Worm (Caenorhabditis elegans) whole organism, late embryonic: ENCODE measurements around the gene mrps-26.
A peak's percentile ranks its signal among the peaks of the same experiment; 100 is the strongest.

ENCODE experiments used
- F13H6.1 ChIP-seq: sonication (generic microtip); optimal IDR thresholded peaks from 2 replicates; lab custom pipeline; 2016; ENCODE audit warnings: missing genetic modification characterization, missing compliant biosample characterization
- K02D7.2 ChIP-seq: sonication (generic microtip); optimal IDR thresholded peaks from 2 replicates; lab custom pipeline; 2017; ENCODE audit warnings: mild to moderate bottlenecking, missing genetic modification characterization, missing compliant biosample characterization
- K09A11.1 ChIP-seq: sonication (generic microtip); optimal IDR thresholded peaks from 2 replicates; lab custom pipeline; 2017; ENCODE audit warnings: antibody characterized with exemption, mild to moderate bottlenecking, missing genetic modification characterization, missing compliant biosample characterization; ENCODE audit not compliant: insufficient read depth
- ahr-1 ChIP-seq: sonication (generic microtip); optimal IDR thresholded peaks from 2 replicates; lab custom pipeline; 2016; ENCODE audit warnings: missing genetic modification characterization, missing compliant biosample characterization
- ceh-14 ChIP-seq: sonication (generic microtip); optimal IDR thresholded peaks from 2 replicates; lab custom pipeline; 2016; ENCODE audit warnings: missing genotype, missing genetic modification characterization, missing compliant biosample characterization
- ceh-18 ChIP-seq: sonication (generic microtip); optimal IDR thresholded peaks from 2 replicates; lab custom pipeline; 2016; ENCODE audit warnings: missing genetic modification characterization, missing compliant biosample characterization
- ceh-2 ChIP-seq: sonication (generic microtip); optimal IDR thresholded peaks from 2 replicates; lab custom pipeline; 2016; ENCODE audit warnings: missing genotype, missing genetic modification characterization, missing compliant biosample characterization
- ceh-31 ChIP-seq: sonication (generic microtip); optimal IDR thresholded peaks from 2 replicates; lab custom pipeline; 2016; ENCODE audit warnings: missing genetic modification characterization, missing compliant biosample characterization
- ceh-34 ChIP-seq: sonication (generic microtip); optimal IDR thresholded peaks from 2 replicates; lab custom pipeline; 2016; ENCODE audit warnings: mild to moderate bottlenecking, missing genetic modification characterization, missing compliant biosample characterization
- ceh-48 ChIP-seq: sonication (generic microtip); optimal IDR thresholded peaks from 2 replicates; lab custom pipeline; 2016; ENCODE audit warnings: missing genetic modification characterization, inconsistent platforms, missing compliant biosample characterization
- dmd-4 ChIP-seq: sonication (generic microtip); optimal IDR thresholded peaks from 2 replicates; lab custom pipeline; 2016; ENCODE audit warnings: borderline replicate concordance, missing genetic modification characterization, missing compliant biosample characterization
- dve-1 ChIP-seq: sonication (generic microtip); optimal IDR thresholded peaks from 2 replicates; lab custom pipeline; 2017; ENCODE audit warnings: antibody characterized with exemption, mild to moderate bottlenecking, missing genetic modification characterization, missing compliant biosample characterization
- elt-2 ChIP-seq: sonication (generic microtip); optimal IDR thresholded peaks from 2 replicates; lab custom pipeline; 2016; ENCODE audit warnings: missing genetic modification reagents, missing genetic modification characterization, missing compliant biosample characterization
- elt-4 ChIP-seq: sonication (generic microtip); optimal IDR thresholded peaks from 2 replicates; lab custom pipeline; 2016; ENCODE audit warnings: missing genetic modification characterization, missing compliant biosample characterization
- ets-4 ChIP-seq: sonication (generic microtip); optimal IDR thresholded peaks from 2 replicates; lab custom pipeline; 2016; ENCODE audit warnings: missing genetic modification characterization, missing compliant biosample characterization
- fax-1 ChIP-seq: sonication (generic microtip); optimal IDR thresholded peaks from 2 replicates; lab custom pipeline; 2016; ENCODE audit warnings: missing genotype, missing genetic modification characterization, missing compliant biosample characterization
- fkh-10 ChIP-seq: fragments of 150-350 bp; optimal IDR thresholded peaks from 2 replicates; lab custom pipeline; 2014; ENCODE audit warnings: missing biosample characterization, missing genetic modification reagents, missing genetic modification characterization
- gmeb-2 ChIP-seq: sonication (generic microtip); optimal IDR thresholded peaks from 2 replicates; lab custom pipeline; 2016; ENCODE audit warnings: missing genetic modification characterization, inconsistent platforms, missing compliant biosample characterization
- hlh-6 ChIP-seq: sonication (generic microtip); optimal IDR thresholded peaks from 2 replicates; lab custom pipeline; 2016; ENCODE audit warnings: missing genotype, missing genetic modification characterization, missing compliant biosample characterization
- lim-6 ChIP-seq: sonication (generic microtip); optimal IDR thresholded peaks from 2 replicates; lab custom pipeline; 2016; ENCODE audit warnings: missing genetic modification characterization, missing compliant biosample characterization
- lin-11 ChIP-seq: fragments of 200-800 bp; sonication (Bioruptor generic); optimal IDR thresholded peaks from 2 replicates; lab custom pipeline; 2018; ENCODE audit warnings: mild to moderate bottlenecking, missing genetic modification characterization, missing compliant biosample characterization
- madf-2 ChIP-seq: sonication (generic microtip); optimal IDR thresholded peaks from 2 replicates; lab custom pipeline; 2017; ENCODE audit warnings: missing genetic modification characterization, missing compliant biosample characterization
- nfya-1 ChIP-seq: sonication (generic microtip); optimal IDR thresholded peaks from 2 replicates; lab custom pipeline; 2017; ENCODE audit warnings: missing genetic modification characterization, mild to moderate bottlenecking, missing compliant biosample characterization, antibody characterized with exemption, moderate library complexity
- npax-4 ChIP-seq: sonication (generic microtip); optimal IDR thresholded peaks from 2 replicates; lab custom pipeline; 2016; ENCODE audit warnings: missing genetic modification characterization, missing compliant biosample characterization
- odd-2 ChIP-seq: sonication (generic microtip); optimal IDR thresholded peaks from 2 replicates; lab custom pipeline; 2017; ENCODE audit warnings: antibody characterized with exemption, mild to moderate bottlenecking, missing genetic modification characterization, missing compliant biosample characterization
- pax-1 ChIP-seq: fragments of 150-350 bp; optimal IDR thresholded peaks from 2 replicates; lab custom pipeline; 2014; ENCODE audit warnings: missing biosample characterization, missing genetic modification characterization
- pha-2 ChIP-seq: sonication (generic microtip); optimal IDR thresholded peaks from 2 replicates; lab custom pipeline; 2017; ENCODE audit warnings: mild to moderate bottlenecking, missing genetic modification characterization, missing compliant biosample characterization
- pqm-1 ChIP-seq: sonication (generic microtip); optimal IDR thresholded peaks from 2 replicates; lab custom pipeline; 2016; ENCODE audit warnings: missing genetic modification characterization, missing compliant biosample characterization
- rnt-1 ChIP-seq: sonication (generic microtip); optimal IDR thresholded peaks from 2 replicates; lab custom pipeline; 2016; ENCODE audit warnings: missing genetic modification characterization, missing compliant biosample characterization
- sdc-2 ChIP-seq: sonication (generic microtip); optimal IDR thresholded peaks from 2 replicates; lab custom pipeline; 2016; ENCODE audit warnings: missing genotype, missing genetic modification characterization, missing compliant biosample characterization
- sox-4 ChIP-seq: sonication (generic microtip); optimal IDR thresholded peaks from 2 replicates; lab custom pipeline; 2017; ENCODE audit warnings: mild to moderate bottlenecking, missing genetic modification characterization, inconsistent platforms, missing compliant biosample characterization
- tbx-2 ChIP-seq: sonication (generic microtip); optimal IDR thresholded peaks from 2 replicates; lab custom pipeline; 2016; ENCODE audit warnings: missing genetic modification characterization, missing compliant biosample characterization
- tbx-7 ChIP-seq: sonication (generic microtip); optimal IDR thresholded peaks from 2 replicates; lab custom pipeline; 2016; ENCODE audit warnings: missing genotype, missing genetic modification characterization, missing compliant biosample characterization
- ttx-3 ChIP-seq: sonication (generic microtip); optimal IDR thresholded peaks from 2 replicates; lab custom pipeline; 2016; ENCODE audit warnings: missing genetic modification reagents, missing genetic modification characterization, missing compliant biosample characterization
- unc-42 ChIP-seq: sonication (generic microtip); optimal IDR thresholded peaks from 2 replicates; lab custom pipeline; 2016; ENCODE audit warnings: missing genotype, missing genetic modification characterization, missing compliant biosample characterization
- unc-86 ChIP-seq: sonication (generic microtip); optimal IDR thresholded peaks from 2 replicates; lab custom pipeline; 2016; ENCODE audit warnings: missing genetic modification characterization, missing compliant biosample characterization
- ztf-16 ChIP-seq: sonication (generic microtip); optimal IDR thresholded peaks from 2 replicates; lab custom pipeline; 2017; ENCODE audit warnings: missing genetic modification characterization, missing compliant biosample characterization

Gene mrps-26

ce11 chrIII:5224908-5225307, 9.5 kb upstream of the mrps-26 start:
- no peak for TF ChIP-seq ztf-16 (tag; lab: Kevin White, UChicago)
- peak; percentile 12 for TF ChIP-seq ceh-18 (tag; lab: Kevin White, UChicago)
- no peak for TF ChIP-seq sox-4 (tag; lab: Kevin White, UChicago)
- no peak for TF ChIP-seq lin-11 (tag; lab: Kevin White, UChicago)

- TF ChIP-seq ceh-48, result no peak
- TF ChIP-seq sdc-2 (tag; lab: Kevin White, UChicago), result no peak
- TF ChIP-seq ztf-16 (tag; lab: Kevin White, UChicago), result no peak
- no peak for TF ChIP-seq pqm-1 (tag; lab: Kevin White, UChicago)
- no peak for TF ChIP-seq fax-1
- no peak for TF ChIP-seq unc-86 (tag; lab: Kevin White, UChicago)
- no peak for TF ChIP-seq lim-6 (tag; lab: Kevin White, UChicago)
- no peak for TF ChIP-seq tbx-7 (tag; lab: Kevin White, UChicago)
- TF ChIP-seq npax-4 (tag; lab: Kevin White, UChicago), result no peak
- TF ChIP-seq madf-2 (tag; lab: Kevin White, UChicago), result no peak
- TF ChIP-seq pha-2 (tag; lab: Kevin White, UChicago), result no peak
- TF ChIP-seq ahr-1 (tag; lab: Kevin White, UChicago), result no peak
- no peak for TF ChIP-seq sox-4 (tag; lab: Kevin White, UChicago)
- no peak for TF ChIP-seq K02D7.2 (tag; lab: Kevin White, UChicago)
- TF ChIP-seq odd-2, result no peak
- no peak for TF ChIP-seq ceh-18 (tag; lab: Kevin White, UChicago)
- no peak for TF ChIP-seq fkh-10 (GFP tag; lab: Kevin White, UChicago)
- TF ChIP-seq, all 69 proteins: peak for 0
These were observed 9.1 kb upstream of the mrps-26 start, which contains the start of gene nex-1 for ce11 chrIII:5225321-5225720. nex-1 (plus strand) TSS chrIII:5225621.

DNA sequence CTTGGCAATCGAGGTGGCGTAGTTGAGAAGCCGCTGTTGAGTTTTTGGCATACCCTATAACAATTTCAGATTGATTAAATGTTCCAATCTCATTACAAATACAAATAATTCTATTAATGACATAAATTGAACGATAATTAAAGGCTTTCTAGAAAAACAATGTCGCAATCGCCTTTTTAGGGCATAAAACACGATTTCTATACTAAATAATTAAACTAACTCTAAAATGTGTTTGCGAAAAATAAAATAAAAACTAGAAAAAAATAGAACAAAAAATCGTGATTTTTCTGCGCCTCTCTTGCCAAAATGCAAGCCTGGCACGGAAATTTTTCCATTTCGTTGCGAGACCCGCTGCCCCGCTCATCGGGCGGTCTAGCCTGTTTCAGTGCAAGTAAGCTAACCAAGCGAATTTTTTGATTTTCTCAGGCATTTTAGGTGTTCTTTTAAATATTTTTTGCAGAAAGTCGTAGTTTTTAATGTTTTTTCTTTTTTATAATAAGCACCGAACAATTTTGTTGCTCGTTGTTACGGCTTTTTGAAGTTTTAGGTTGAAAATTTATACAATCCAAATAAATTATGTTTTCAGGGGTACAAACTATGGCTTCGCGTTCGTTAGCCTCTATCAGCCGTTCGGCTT, 6.5 kb upstream of the mrps-26 start, which contains the start of the genes C34E10.12, C34E10.10 and atp-2:
C34E10.12 (minus strand) TSS at position 51 of the 637 bp plus-strand sequence.
C34E10.10 (minus strand) TSS at position 54 of the 637 bp plus-strand sequence.
atp-2 (plus strand) TSS at position 587 of the 637 bp plus-strand sequence.
- TF ChIP-seq pha-2 (tag; lab: Kevin White, UChicago), result no peak
- peak; percentile 37 for TF ChIP-seq ceh-14 (tag; lab: Kevin White, UChicago)
- peak; percentile 51 for TF ChIP-seq elt-2 (tag; lab: Kevin White, UChicago)
- TF ChIP-seq ets-4, result peak; percentile 68
- TF ChIP-seq unc-86 (tag; lab: Kevin White, UChicago), result peak; percentile 7
- peak; percentile 48 for TF ChIP-seq ceh-18 (tag; lab: Kevin White, UChicago)
- TF ChIP-seq tbx-2, result peak; percentile 62
- TF ChIP-seq lim-6 (tag; lab: Kevin White, UChicago), result no peak
- peak; percentile 43 for TF ChIP-seq rnt-1 (tag; lab: Kevin White, UChicago)
- peak; percentile 22 for TF ChIP-seq pax-1 (tag; lab: Kevin White, UChicago)
- peak; percentile 10 for TF ChIP-seq K09A11.1 (tag; lab: Kevin White, UChicago)
- TF ChIP-seq elt-4 (tag; lab: Kevin White, UChicago), result no peak
- TF ChIP-seq ceh-34 (tag; lab: Kevin White, UChicago), result peak; percentile 56
- peak; percentile 13 for TF ChIP-seq F13H6.1
- peak; percentile 74 for TF ChIP-seq dve-1 (tag; lab: Kevin White, UChicago)
- TF ChIP-seq hlh-6 (tag; lab: Kevin White, UChicago), result no peak
- TF ChIP-seq ceh-2 (tag; lab: Kevin White, UChicago), result peak; percentile 31
- peak; percentile 49 for TF ChIP-seq unc-42 (tag; lab: Kevin White, UChicago)
- TF ChIP-seq sdc-2 (tag; lab: Kevin White, UChicago), result no peak
- TF ChIP-seq ztf-16 (tag; lab: Kevin White, UChicago), result peak; percentile 18
- TF ChIP-seq gmeb-2, result no peak
- TF ChIP-seq odd-2, result no peak
- no peak for TF ChIP-seq dmd-4
- peak; percentile 33 for TF ChIP-seq ttx-3 (tag; lab: Kevin White, UChicago)
- peak; percentile 78 for TF ChIP-seq ceh-31 (tag; lab: Kevin White, UChicago)
- peak; percentile 70 for TF ChIP-seq nfya-1 (tag; lab: Kevin White, UChicago)
